Worm (Caenorhabditis elegans) whole organism, midembryonic: Measurements from ENCODE around the gene C05B5.17.

Source experiments
- T22C8.4 ChIP-seq: fragments of 200-800 bp; sonication (Bioruptor generic); IDR thresholded peaks from 2 replicates; pipeline ENCODE4 v1.3.6; 2022; ENCODE audit warnings: missing genetic modification characterization, missing compliant biosample characterization
- cog-1 ChIP-seq: sonication (generic microtip); optimal IDR thresholded peaks from 2 replicates; lab custom pipeline; 2016; ENCODE audit warnings: missing genetic modification characterization, missing compliant biosample characterization
- flt-1 ChIP-seq: fragments of 200-800 bp; sonication (Bioruptor generic); IDR thresholded peaks from 2 replicates; pipeline ENCODE4 v1.3.6; 2022; ENCODE audit warnings: missing genetic modification characterization, missing compliant biosample characterization
- klf-2 ChIP-seq: fragments of 200-800 bp; sonication (Bioruptor generic); conservative IDR thresholded peaks from 2 replicates; pipeline ENCODE4 v1.3.6; 2022; ENCODE audit warnings: missing genetic modification reagents, missing genetic modification characterization, missing compliant biosample characterization
- med-1 ChIP-seq: sonication (generic microtip); optimal IDR thresholded peaks from 2 replicates; lab custom pipeline; 2017; ENCODE audit warnings: missing genetic modification characterization, mild to moderate bottlenecking, missing compliant biosample characterization, antibody characterized with exemption, missing genetic modification reagents; ENCODE audit not compliant: insufficient read depth
- ref-1 ChIP-seq: fragments of 200-800 bp; sonication (Bioruptor generic); conservative IDR thresholded peaks from 2 replicates; pipeline ENCODE4 v1.3.6; 2022; ENCODE audit warnings: missing genetic modification reagents, missing genetic modification characterization, missing compliant biosample characterization
- tab-1 ChIP-seq: fragments of 200-800 bp; sonication (Bioruptor generic); IDR thresholded peaks from 2 replicates; pipeline ENCODE4 v1.3.6; 2022; ENCODE audit warnings: missing genetic modification characterization, missing compliant biosample characterization
- ztf-23 ChIP-seq: fragments of 200-800 bp; sonication (Bioruptor generic); IDR thresholded peaks from 2 replicates; pipeline ENCODE4 v1.3.6; 2022; ENCODE audit warnings: missing genetic modification reagents, missing genetic modification characterization, missing compliant biosample characterization
- ztf-29 ChIP-seq: fragments of 200-800 bp; sonication (Bioruptor generic); IDR thresholded peaks from 2 replicates; pipeline ENCODE4 v1.3.6; 2022; ENCODE audit warnings: missing genetic modification reagents, missing genetic modification characterization, missing compliant biosample characterization

The C05B5.17 gene

DNA sequence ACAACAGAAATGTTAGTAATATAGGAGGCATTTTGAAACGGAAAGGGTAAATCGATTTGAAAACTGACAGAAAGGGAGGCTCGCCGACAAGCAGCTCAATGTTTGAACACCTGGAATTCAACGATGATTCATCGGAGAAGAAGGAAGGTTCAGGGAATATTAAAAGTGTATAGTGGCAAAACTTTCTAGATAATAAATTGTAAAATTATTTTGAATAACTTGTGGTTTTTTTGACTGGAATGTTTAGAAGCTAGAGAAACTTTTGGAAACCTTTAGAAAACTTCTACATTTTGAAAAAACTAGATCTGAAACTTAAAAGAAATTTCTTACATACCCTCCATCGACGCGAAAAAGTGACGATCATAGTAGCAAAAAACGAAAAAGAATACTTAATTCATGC is 1.2 kb downstream of the C05B5.17 start, which contains the start of gene pqn-8:
Gene pqn-8, minus strand, starts transcription at position 101 of the 400 bp plus-strand sequence.
- TF ChIP-seq tab-1 (GFP tag; lab: Robert Waterston, UW) (no peak), ztf-29 (GFP tag; lab: Robert Waterston, UW) (no peak), ref-1 (no peak), T22C8.4 (GFP tag; lab: Robert Waterston, UW) (no peak), cog-1 (tag; lab: Kevin White, UChicago) (no peak), ztf-23 (GFP tag; lab: Robert Waterston, UW) (no peak)

- TF ChIP-seq flt-1 (GFP tag; lab: Robert Waterston, UW) (no peak), med-1 (GFP tag; lab: Kevin White, UChicago) (no peak), klf-2 (GFP tag; lab: Robert Waterston, UW) (no peak), tab-1 (GFP tag; lab: Robert Waterston, UW) (no peak), ref-1 (no peak), cog-1 (tag; lab: Kevin White, UChicago) (no peak), ztf-29 (GFP tag; lab: Robert Waterston, UW) (no peak), ztf-23 (GFP tag; lab: Robert Waterston, UW) (no peak), T22C8.4 (GFP tag; lab: Robert Waterston, UW) (no peak)
Observed at ce11 chrIII:9993535-9993934, 5.6 kb downstream of the C05B5.17 start, which contains the start of gene C05B5.4. Gene C05B5.4 (plus strand): TSS chrIII:9993885.

DNA sequence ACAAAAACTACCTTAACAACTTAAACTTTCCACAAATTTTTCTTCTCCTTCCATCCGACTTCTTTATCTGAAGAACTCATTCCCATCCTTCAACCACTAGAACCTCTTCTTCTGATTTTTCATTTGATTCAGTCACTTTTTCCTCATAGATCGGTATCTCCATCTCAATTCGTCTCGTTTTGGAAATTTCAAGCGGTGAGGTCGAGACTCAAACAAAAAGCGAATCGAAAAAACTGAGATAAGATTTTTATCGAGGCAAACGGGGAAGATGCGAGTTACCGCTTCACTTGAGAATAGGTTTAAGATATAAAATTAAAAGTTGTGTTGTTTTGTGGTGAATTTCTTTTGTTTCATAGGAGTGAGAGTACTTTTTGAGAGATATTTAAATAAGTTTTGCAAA is 7.8 kb downstream of the C05B5.17 start:
- TF ChIP-seq cog-1 (tag; lab: Kevin White, UChicago) (no peak), tab-1 (GFP tag; lab: Robert Waterston, UW) (no peak), ref-1 (no peak), klf-2 (GFP tag; lab: Robert Waterston, UW) (no peak), ztf-23 (GFP tag; lab: Robert Waterston, UW) (no peak), ztf-29 (GFP tag; lab: Robert Waterston, UW) (no peak), med-1 (GFP tag; lab: Kevin White, UChicago) (no peak), flt-1 (GFP tag; lab: Robert Waterston, UW) (no peak), T22C8.4 (GFP tag; lab: Robert Waterston, UW) (no peak)

DNA sequence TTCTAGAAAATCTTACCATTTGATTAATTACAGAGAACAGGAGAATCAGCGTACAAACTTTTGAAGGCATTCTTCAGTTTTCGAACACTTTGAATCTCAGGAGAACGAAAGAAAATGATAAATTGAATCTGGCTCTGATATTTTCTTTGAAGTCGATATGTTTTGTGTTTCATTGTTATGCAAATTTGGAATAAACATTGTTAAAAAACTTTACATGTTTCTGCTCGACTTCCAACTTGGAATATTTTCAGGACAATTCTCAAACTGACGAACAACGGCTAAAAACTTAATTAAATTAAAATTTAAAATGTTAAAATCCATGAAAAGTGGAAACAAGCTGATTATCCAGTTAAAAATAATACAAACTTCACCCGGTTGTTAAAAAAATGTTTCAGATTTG is 10.8 kb downstream of the C05B5.17 start, which contains the start of gene C05B5.1:
Gene C05B5.1, minus strand, starts transcription at position 101 of the 400 bp plus-strand sequence.
- TF ChIP-seq med-1 (GFP tag; lab: Kevin White, UChicago) (no peak), ztf-29 (GFP tag; lab: Robert Waterston, UW) (no peak), flt-1 (GFP tag; lab: Robert Waterston, UW) (no peak), cog-1 (tag; lab: Kevin White, UChicago) (no peak), ztf-23 (GFP tag; lab: Robert Waterston, UW) (no peak), ref-1 (no peak), klf-2 (GFP tag; lab: Robert Waterston, UW) (no peak), T22C8.4 (GFP tag; lab: Robert Waterston, UW) (no peak), tab-1 (GFP tag; lab: Robert Waterston, UW) (no peak)

ce11 chrIII:9986827-9987429 is 12.2 kb downstream of the C05B5.17 start, which contains the start of gene C05B5.12:
Gene C05B5.12 (plus strand): TSS chrIII:9987379.
- TF ChIP-seq ztf-29 (GFP tag; lab: Robert Waterston, UW) (no peak), ref-1 (no peak), tab-1 (GFP tag; lab: Robert Waterston, UW) (no peak), ztf-23 (GFP tag; lab: Robert Waterston, UW) (no peak), cog-1 (tag; lab: Kevin White, UChicago) (no peak), flt-1 (GFP tag; lab: Robert Waterston, UW) (no peak), T22C8.4 (GFP tag; lab: Robert Waterston, UW) (no peak)

DNA sequence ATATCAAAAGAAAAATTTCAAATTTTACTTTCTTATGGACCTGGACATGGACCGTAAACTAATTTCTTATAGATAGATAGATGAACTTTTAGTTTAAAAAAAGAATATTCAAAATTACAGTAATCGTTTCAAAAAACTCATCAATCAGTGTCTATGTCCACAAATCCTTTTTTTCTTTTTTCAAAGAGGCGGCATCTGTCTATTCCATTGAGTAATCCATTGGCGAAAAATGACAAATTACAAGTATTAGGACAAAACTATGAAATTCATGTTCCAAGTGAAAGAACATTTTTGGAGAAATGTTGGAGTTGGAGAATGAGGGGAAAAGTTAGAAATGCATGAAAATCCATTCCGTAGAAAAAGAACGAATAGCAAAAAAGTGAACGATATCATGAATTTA is 13.6 kb downstream of the C05B5.17 start:
- TF ChIP-seq cog-1 (tag; lab: Kevin White, UChicago), result no peak
- no peak for TF ChIP-seq ztf-23 (GFP tag; lab: Robert Waterston, UW)
- TF ChIP-seq ztf-29 (GFP tag; lab: Robert Waterston, UW), result no peak
- TF ChIP-seq med-1 (GFP tag; lab: Kevin White, UChicago), result no peak
- TF ChIP-seq klf-2 (GFP tag; lab: Robert Waterston, UW), result no peak
- TF ChIP-seq T22C8.4 (GFP tag; lab: Robert Waterston, UW), result no peak
- TF ChIP-seq tab-1 (GFP tag; lab: Robert Waterston, UW), result no peak
- TF ChIP-seq flt-1 (GFP tag; lab: Robert Waterston, UW), result no peak
- TF ChIP-seq ref-1, result no peak

ce11 chrIII:9984604-9985003 is 14.5 kb downstream of the C05B5.17 start:
- TF ChIP-seq med-1 (GFP tag; lab: Kevin White, UChicago), result no peak
- no peak for TF ChIP-seq T22C8.4 (GFP tag; lab: Robert Waterston, UW)
- no peak for TF ChIP-seq ztf-23 (GFP tag; lab: Robert Waterston, UW)
- no peak for TF ChIP-seq tab-1 (GFP tag; lab: Robert Waterston, UW)
- TF ChIP-seq flt-1 (GFP tag; lab: Robert Waterston, UW), result no peak
- TF ChIP-seq ztf-29 (GFP tag; lab: Robert Waterston, UW), result no peak
- no peak for TF ChIP-seq klf-2 (GFP tag; lab: Robert Waterston, UW)

ce11 chrIII:9982119-9982642 is 17.0 kb downstream of the C05B5.17 start:
- TF ChIP-seq ref-1, result no peak
- no peak for TF ChIP-seq med-1 (GFP tag; lab: Kevin White, UChicago)
- no peak for TF ChIP-seq T22C8.4 (GFP tag; lab: Robert Waterston, UW)
- no peak for TF ChIP-seq cog-1 (tag; lab: Kevin White, UChicago)
- TF ChIP-seq ztf-29 (GFP tag; lab: Robert Waterston, UW), result no peak
- no peak for TF ChIP-seq ztf-23 (GFP tag; lab: Robert Waterston, UW)
- no peak for TF ChIP-seq tab-1 (GFP tag; lab: Robert Waterston, UW)
- TF ChIP-seq flt-1 (GFP tag; lab: Robert Waterston, UW), result no peak

DNA sequence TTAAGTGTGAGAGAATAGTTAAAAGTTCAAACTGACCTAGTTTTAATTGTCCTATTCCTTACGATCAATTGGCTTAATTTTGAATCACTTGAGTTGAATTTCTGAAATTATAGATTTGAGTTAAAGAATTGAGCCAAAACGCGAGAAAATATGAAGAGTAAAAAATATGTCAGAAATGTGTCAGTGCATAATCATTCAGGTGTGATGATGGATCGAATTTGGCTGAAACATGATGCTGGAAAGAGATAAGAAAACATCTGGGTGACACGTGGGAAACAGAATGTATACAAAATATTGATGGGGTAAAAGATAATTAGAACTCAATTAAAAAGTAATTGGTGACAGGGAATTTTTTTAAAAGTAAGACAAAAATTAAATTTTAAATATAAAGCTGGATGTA is 25.4 kb downstream of the C05B5.17 start, which contains the start of gene R10E12.2:
Gene R10E12.2, minus strand, starts transcription at position 101 of the 400 bp plus-strand sequence.
- TF ChIP-seq cog-1 (tag; lab: Kevin White, UChicago) (no peak), klf-2 (GFP tag; lab: Robert Waterston, UW) (no peak), ref-1 (no peak), flt-1 (GFP tag; lab: Robert Waterston, UW) (no peak)
